Worm (Caenorhabditis elegans) whole organism, L1 larva: Measurements from ENCODE around the gene tsp-2.

Experiments
- C04F5.9 ChIP-seq: sonication (generic microtip); optimal IDR thresholded peaks from 2 replicates; lab custom pipeline; 2016; ENCODE audit warnings: missing genetic modification characterization, missing compliant biosample characterization
- alr-1 ChIP-seq: fragments of 200-800 bp; sonication (Bioruptor generic); optimal IDR thresholded peaks from 2 replicates; lab custom pipeline; 2018; ENCODE audit warnings: borderline replicate concordance, mild to moderate bottlenecking, missing genetic modification characterization, missing compliant biosample characterization
- ama-1 ChIP-seq: fragments of 150-350 bp; optimal IDR thresholded peaks from 2 replicates; lab custom pipeline; 2014
- blmp-1 ChIP-seq: fragments of 150-350 bp; optimal IDR thresholded peaks from 2 replicates; lab custom pipeline; 2014; ENCODE audit warnings: missing biosample characterization, missing genetic modification characterization
- ceh-63 ChIP-seq: fragments of 200-800 bp; sonication (Bioruptor generic); optimal IDR thresholded peaks from 2 replicates; lab custom pipeline; 2018; ENCODE audit warnings: mild to moderate bottlenecking, missing genetic modification characterization, missing compliant biosample characterization
- ceh-8 ChIP-seq: fragments of 200-800 bp; sonication (Bioruptor generic); optimal IDR thresholded peaks from 2 replicates; lab custom pipeline; 2018; ENCODE audit warnings: mild to moderate bottlenecking, missing genetic modification characterization, moderate library complexity, missing compliant biosample characterization
- ceh-82 ChIP-seq, 3 experiments: fragments of 150-350 bp in 1 of 3; sonication (generic microtip) in 2 of 3; optimal IDR thresholded peaks; 2 replicates each; lab custom pipeline; 2014 to 2017; ENCODE audit warnings: missing biosample characterization in 3 of 3, missing genetic modification characterization in 3 of 3
- dpl-1 ChIP-seq, 3 experiments: fragments of 150-350 bp in 2 of 3; sonication (generic microtip) in 1 of 3; optimal IDR thresholded peaks; 2 replicates each; lab custom pipeline; 2014 to 2017; ENCODE audit warnings: missing biosample characterization in 3 of 3, missing genetic modification characterization in 3 of 3, missing genetic modification reagents in 3 of 3
- dsc-1 ChIP-seq: sonication (generic microtip); optimal IDR thresholded peaks from 2 replicates; lab custom pipeline; 2016; ENCODE audit warnings: mild to moderate bottlenecking, missing genetic modification characterization, missing compliant biosample characterization
- efl-1 ChIP-seq, 4 experiments: fragments of 150-350 bp; optimal IDR thresholded peaks in 3 of 4; peaks in 1 of 4; 1 replicate in 1 of 4; 2 replicates in 3 of 4; lab custom pipeline; 2014; ENCODE audit warnings: missing biosample characterization in 2 of 4, missing genetic modification characterization in 2 of 4, missing genetic modification reagents in 2 of 4
- elt-3 ChIP-seq, 6 experiments: fragments of 150-350 bp in 1 of 6; sonication (generic microtip); optimal IDR thresholded peaks; 2 replicates each; lab custom pipeline; 2017 to 2018; ENCODE audit warnings: missing biosample characterization in 6 of 6, missing genetic modification characterization in 6 of 6, inconsistent platforms in 1 of 6
- fkh-4 ChIP-seq: sonication (generic microtip); optimal IDR thresholded peaks from 2 replicates; lab custom pipeline; 2016; ENCODE audit warnings: missing compliant biosample characterization, missing genetic modification characterization, borderline replicate concordance
- hlh-17 ChIP-seq: fragments of 200-800 bp; sonication (Bioruptor generic); optimal IDR thresholded peaks from 2 replicates; lab custom pipeline; 2018; ENCODE audit warnings: missing genetic modification characterization, mild to moderate bottlenecking, missing compliant biosample characterization, moderate library complexity, borderline replicate concordance
- irx-1 ChIP-seq: sonication (generic microtip); optimal IDR thresholded peaks from 2 replicates; lab custom pipeline; 2016; ENCODE audit warnings: missing genetic modification characterization, missing compliant biosample characterization
- lin-13 ChIP-seq: fragments of 150-350 bp; optimal IDR thresholded peaks from 2 replicates; lab custom pipeline; 2014; ENCODE audit warnings: missing biosample characterization, missing genetic modification reagents, missing genetic modification characterization
- lin-14 ChIP-seq: fragments of 200-800 bp; sonication (Bioruptor generic); optimal IDR thresholded peaks from 2 replicates; lab custom pipeline; 2018; ENCODE audit warnings: mild to moderate bottlenecking, missing genetic modification characterization, moderate library complexity, missing compliant biosample characterization
- lin-15B ChIP-seq: fragments of 150-350 bp; sonication (generic microtip); optimal IDR thresholded peaks from 3 replicates; lab custom pipeline; 2014; ENCODE audit warnings: missing biosample characterization, missing genetic modification characterization
- lin-35 ChIP-seq, 2 experiments: fragments of 150-350 bp; optimal IDR thresholded peaks; 2 replicates each; lab custom pipeline; 2014; ENCODE audit warnings: missing biosample characterization in 2 of 2, missing genetic modification characterization in 2 of 2, missing genetic modification reagents in 2 of 2
- lir-3 ChIP-seq: sonication (generic microtip); optimal IDR thresholded peaks from 2 replicates; lab custom pipeline; 2016; ENCODE audit warnings: mild to moderate bottlenecking, missing genetic modification characterization, moderate library complexity, missing compliant biosample characterization; ENCODE audit not compliant: poor library complexity
- lsy-2 ChIP-seq, 2 experiments: fragments of 150-350 bp; optimal IDR thresholded peaks; 2 replicates each; lab custom pipeline; 2014; ENCODE audit warnings: missing biosample characterization in 2 of 2, missing genetic modification characterization in 2 of 2
- mep-1 ChIP-seq: fragments of 150-350 bp; optimal IDR thresholded peaks from 2 replicates; lab custom pipeline; 2014; ENCODE audit warnings: missing biosample characterization, missing genetic modification characterization
- nhr-20 ChIP-seq: sonication (generic microtip); optimal IDR thresholded peaks from 2 replicates; lab custom pipeline; 2016; ENCODE audit warnings: mild to moderate bottlenecking, missing genetic modification characterization, missing compliant biosample characterization
- nhr-28 ChIP-seq: fragments of 150-350 bp; optimal IDR thresholded peaks from 2 replicates; lab custom pipeline; 2014; ENCODE audit warnings: missing biosample characterization, missing genetic modification characterization
- nhr-76 ChIP-seq: sonication (generic microtip); optimal IDR thresholded peaks from 2 replicates; lab custom pipeline; 2017; ENCODE audit warnings: missing biosample characterization, missing genetic modification characterization
- nhr-77 ChIP-seq: fragments of 150-350 bp; optimal IDR thresholded peaks from 2 replicates; lab custom pipeline; 2014; ENCODE audit warnings: missing biosample characterization, missing genetic modification characterization
- nhr-84 ChIP-seq: sonication (generic microtip); optimal IDR thresholded peaks from 2 replicates; lab custom pipeline; 2017; ENCODE audit warnings: missing biosample characterization, missing genetic modification characterization
- nhr-85 ChIP-seq: sonication (generic microtip); peaks from one replicate; lab custom pipeline; 2016; ENCODE audit warnings: missing genetic modification characterization, inconsistent platforms, missing compliant biosample characterization
- rnt-1 ChIP-seq: sonication (generic microtip); optimal IDR thresholded peaks from 2 replicates; lab custom pipeline; 2016; ENCODE audit warnings: mild to moderate bottlenecking, missing genetic modification characterization, moderate library complexity, missing compliant biosample characterization
- skn-1 ChIP-seq: fragments of 150-350 bp; optimal IDR thresholded peaks from 2 replicates; lab custom pipeline; 2014; ENCODE audit warnings: missing biosample characterization, missing genetic modification characterization
- snu-23 ChIP-seq: sonication (generic microtip); optimal IDR thresholded peaks from 2 replicates; lab custom pipeline; 2016; ENCODE audit warnings: missing genetic modification characterization, missing compliant biosample characterization
- swsn-7 ChIP-seq: sonication (generic microtip); optimal IDR thresholded peaks from 2 replicates; lab custom pipeline; 2016; ENCODE audit warnings: missing genetic modification characterization, missing compliant biosample characterization
- vab-15 ChIP-seq: sonication (generic microtip); optimal IDR thresholded peaks from 2 replicates; lab custom pipeline; 2017; ENCODE audit warnings: missing genotype, mild to moderate bottlenecking, missing genetic modification characterization, missing compliant biosample characterization
- xbp-1 ChIP-seq: sonication (generic microtip); optimal IDR thresholded peaks from 2 replicates; lab custom pipeline; 2016; ENCODE audit warnings: missing genetic modification characterization, missing compliant biosample characterization

Gene tsp-2

ce11 chrIII:8268296-8268695, 30.6 kb upstream of the tsp-2 start, which contains the start of the genes F09G8.7 and crn-7:
F09G8.7 (minus strand) TSS chrIII:8268355.
crn-7 (plus strand) TSS chrIII:8268531.
- TF ChIP-seq nhr-85 (tag; lab: Kevin White, UChicago) (no peak), snu-23 (peak; percentile 33), ama-1 (lab: Kevin White, UChicago) (no peak), dpl-1 (GFP tag; optimal IDR thresholded peaks at IDR 0.05; lab: Kevin White, UChicago) (peak in 2 of 3 experiments; percentile 36 to 44), lin-15B (tag; lab: Kevin White, UChicago) (peak; percentile 15), rnt-1 (tag; lab: Kevin White, UChicago) (peak; percentile 45), blmp-1 (tag; lab: Kevin White, UChicago) (peak; percentile 46), lir-3 (tag; lab: Kevin White, UChicago) (peak; percentile 24), lsy-2 (tag; optimal IDR thresholded peaks at IDR 0.05; lab: Kevin White, UChicago) (peak in 1 of 2 experiments; percentile 55), ceh-82 (tag; optimal IDR thresholded peaks at IDR 0.05; lab: Kevin White, UChicago) (peak in 1 of 3 experiments; percentile 31), efl-1 (optimal IDR thresholded peaks at IDR 0.05; lab: Kevin White, UChicago) (peak; percentile 32 to 36), efl-1 (GFP tag; optimal IDR thresholded peaks at IDR 0.05 in 1 of 2; lab: Kevin White, UChicago) (peak in 1 of 2 experiments; percentile 17), alr-1 (tag; lab: Kevin White, UChicago) (no peak), nhr-84 (tag; lab: Kevin White, UChicago) (no peak), skn-1 (tag; lab: Kevin White, UChicago) (peak; percentile 25), lin-35 (GFP tag; optimal IDR thresholded peaks at IDR 0.05; lab: Kevin White, UChicago) (peak; percentile 23 to 31)
- TF ChIP-seq, all 84 proteins: peak for 11

ce11 chrIII:8265753-8266152, 28.0 kb upstream of the tsp-2 start, which contains the start of gene mrps-9:
mrps-9 (plus strand) TSS chrIII:8266062.
- TF ChIP-seq vab-15 (tag; lab: Kevin White, UChicago) (no peak), C04F5.9 (no peak), ceh-63 (GFP tag; lab: Kevin White, UChicago) (no peak), snu-23 (peak; percentile 30), swsn-7 (tag; lab: Kevin White, UChicago) (peak; percentile 15), lir-3 (tag; lab: Kevin White, UChicago) (peak; percentile 30), lsy-2 (tag; optimal IDR thresholded peaks at IDR 0.05; lab: Kevin White, UChicago) (peak in 1 of 2 experiments; percentile 60), efl-1 (optimal IDR thresholded peaks at IDR 0.05; lab: Kevin White, UChicago) (peak; percentile 30 to 36), efl-1 (GFP tag; optimal IDR thresholded peaks at IDR 0.05 in 1 of 2; lab: Kevin White, UChicago) (peak; percentile 31 to 92), dpl-1 (GFP tag; optimal IDR thresholded peaks at IDR 0.05; lab: Kevin White, UChicago) (peak; percentile 11 to 64 (median 37)), nhr-20 (tag; lab: Kevin White, UChicago) (peak; percentile 0), xbp-1 (tag; lab: Kevin White, UChicago) (peak; percentile 9), lin-14 (GFP tag; lab: Kevin White, UChicago) (peak; percentile 38), lin-35 (GFP tag; optimal IDR thresholded peaks at IDR 0.05; lab: Kevin White, UChicago) (peak; percentile 27 to 41), blmp-1 (tag; lab: Kevin White, UChicago) (peak; percentile 78), rnt-1 (tag; lab: Kevin White, UChicago) (peak; percentile 26)
- TF ChIP-seq, all 84 proteins: peak for 12

ce11 chrIII:8263377-8263776, 25.6 kb upstream of the tsp-2 start, which contains the start of gene col-91:
col-91 (minus strand) TSS chrIII:8263664.
- TF ChIP-seq elt-3 (tag; optimal IDR thresholded peaks at IDR 0.05; lab: Kevin White, UChicago) (peak in 3 of 6 experiments; percentile 3 to 42 (median 36)), lin-13 (GFP tag; lab: Kevin White, UChicago) (no peak), lin-35 (GFP tag; optimal IDR thresholded peaks at IDR 0.05; lab: Kevin White, UChicago) (no peak), nhr-20 (tag; lab: Kevin White, UChicago) (no peak), lin-14 (GFP tag; lab: Kevin White, UChicago) (peak; percentile 40)
- TF ChIP-seq, all 84 proteins: peak for 2

- TF ChIP-seq ceh-8 (GFP tag; lab: Kevin White, UChicago) (peak; percentile 33), fkh-4 (tag; lab: Kevin White, UChicago) (no peak)
These were observed 24.9 kb upstream of the tsp-2 start for ce11 chrIII:8262599-8262998.

- TF ChIP-seq irx-1 (tag; lab: Kevin White, UChicago) = no peak
- no peak for TF ChIP-seq dpl-1 (GFP tag; optimal IDR thresholded peaks at IDR 0.05; lab: Kevin White, UChicago)
- TF ChIP-seq nhr-28 = no peak
- TF ChIP-seq swsn-7 (tag; lab: Kevin White, UChicago) = no peak
- no peak for TF ChIP-seq mep-1 (tag; lab: Kevin White, UChicago)
- TF ChIP-seq skn-1 (tag; lab: Kevin White, UChicago) = no peak
- no peak for TF ChIP-seq dsc-1 (tag; lab: Kevin White, UChicago)
- TF ChIP-seq nhr-77 (tag; lab: Kevin White, UChicago) = no peak
- TF ChIP-seq nhr-76 = no peak
- no peak for TF ChIP-seq hlh-17
These were observed 20.3 kb upstream of the tsp-2 start, which contains the start of gene ncr-2 for ce11 chrIII:8258045-8258444. ncr-2 (plus strand) TSS chrIII:8258345.
